Fruit fly (Drosophila melanogaster): ENCODE results near the gene CYLD.

The CYLD gene

dm6 chr2L:10260750-10261493 is 38.7 kb downstream of the CYLD start, which contains the start of gene Pten (continued):
- peak; percentile 58; the same call in 2 of the 3 replicates for TF ChIP-seq B-H1 (GFP tag; IDR thresholded peaks at IDR 0.05)
- TF ChIP-seq ara (GFP tag; IDR thresholded peaks at IDR 0.05), result no peak
- peak; percentile 37 for TF ChIP-seq CG2120 (GFP tag; optimal IDR thresholded peaks at IDR 0.05)
- peak; percentile 57 for TF ChIP-seq CG33213 (GFP tag; optimal IDR thresholded peaks at IDR 0.05)
- no peak for TF ChIP-seq CG6654 (GFP tag; optimal IDR thresholded peaks at IDR 0.05)
- peak; percentile 59 for TF ChIP-seq CG3281 (GFP tag; optimal IDR thresholded peaks at IDR 0.05)
- no peak for TF ChIP-seq Hr39 (optimal IDR thresholded peaks at IDR 0.05)
- peak in 1 of 2 experiments; percentile 54 for TF ChIP-seq bsh (GFP tag; optimal IDR thresholded peaks at IDR 0.05)
- TF ChIP-seq Hr51 (GFP tag; optimal IDR thresholded peaks at IDR 0.05), result peak in 1 of 2 experiments; percentile 46
- no peak for TF ChIP-seq ac (GFP tag; optimal IDR thresholded peaks at IDR 0.05)
- no peak for TF ChIP-seq CG15269 (tag; optimal IDR thresholded peaks at IDR 0.05)
- TF ChIP-seq dysf (GFP tag; IDR thresholded peaks at IDR 0.05), result no peak; the same call in 2 of the 3 replicates
- TF ChIP-seq MBD-R2 (GFP tag; IDR thresholded peaks at IDR 0.05), result peak; percentile 44; the same call in 1 of the 2 replicates
- peak; percentile 44 for TF ChIP-seq CG17385 (GFP tag; optimal IDR thresholded peaks at IDR 0.05)
- no peak for TF ChIP-seq CG3726 (GFP tag; IDR thresholded peaks at IDR 0.05)
- no peak for TF ChIP-seq CG12071 (GFP tag; optimal IDR thresholded peaks at IDR 0.05)
- TF ChIP-seq ken (GFP tag; IDR thresholded peaks at IDR 0.05), result no peak; the same call in 2 of the 3 replicates
- TF ChIP-seq cato (GFP tag; optimal IDR thresholded peaks at IDR 0.05; ENCODE audit: borderline replicate concordance), result peak; percentile 67
- TF ChIP-seq CG18476 (GFP tag; optimal IDR thresholded peaks at IDR 0.05), result peak; percentile 68
- no peak for TF ChIP-seq CG15479 (GFP tag; optimal IDR thresholded peaks at IDR 0.05)
- TF ChIP-seq CG14667 (GFP tag; IDR thresholded peaks at IDR 0.05), result no peak; the same call in 1 of the 2 replicates
- TF ChIP-seq gsb (GFP tag; IDR thresholded peaks at IDR 0.05), result no peak
- no peak for TF ChIP-seq sim (GFP tag; IDR thresholded peaks at IDR 0.05)
- no peak for TF ChIP-seq usp (GFP tag; optimal IDR thresholded peaks at IDR 0.05)
- TF ChIP-seq D19A (tag; optimal IDR thresholded peaks at IDR 0.05), result peak; percentile 32
- no peak for TF ChIP-seq hkb (optimal IDR thresholded peaks at IDR 0.05)
- TF ChIP-seq hkb (GFP tag; IDR thresholded peaks at IDR 0.05), result peak; percentile 59; the same call in 1 of the 2 replicates
- TF ChIP-seq fd64A (GFP tag; optimal IDR thresholded peaks at IDR 0.05), result no peak
- peak; percentile 80 for TF ChIP-seq CG8924 (tag; optimal IDR thresholded peaks at IDR 0.05)
- TF ChIP-seq CG11504 (tag; optimal IDR thresholded peaks at IDR 0.05), result no peak
- no peak for TF ChIP-seq br (optimal IDR thresholded peaks at IDR 0.05)
- TF ChIP-seq wor (GFP tag; IDR thresholded peaks at IDR 0.05), result no peak
- no peak for TF ChIP-seq CG15073 (GFP tag; optimal IDR thresholded peaks at IDR 0.05)
- TF ChIP-seq crol (GFP tag; IDR thresholded peaks at IDR 0.05), result no peak
- TF ChIP-seq tio (GFP tag; optimal IDR thresholded peaks at IDR 0.05), result no peak
- peak; percentile 91 for TF ChIP-seq Bgb (GFP tag; IDR thresholded peaks at IDR 0.05; ENCODE audit: partially characterized antibody)
- no peak for TF ChIP-seq gce (GFP tag; IDR thresholded peaks at IDR 0.05)
- TF ChIP-seq Oli (tag; optimal IDR thresholded peaks at IDR 0.05), result no peak
- no peak for TF ChIP-seq CG18599 (GFP tag; optimal IDR thresholded peaks at IDR 0.05)
- TF ChIP-seq Hmx (GFP tag; optimal IDR thresholded peaks at IDR 0.05), result peak; percentile 41
- TF ChIP-seq dpn (GFP tag; optimal IDR thresholded peaks at IDR 0.05), result peak; percentile 63 to 76
- peak; percentile 61 for TF ChIP-seq CG7556 (GFP tag; optimal IDR thresholded peaks at IDR 0.05)
- peak; percentile 91; the same call in 2 of the 3 replicates for TF ChIP-seq Opbp (GFP tag; IDR thresholded peaks at IDR 0.05; ENCODE audit: partially characterized antibody)
- TF ChIP-seq nmo (GFP tag; optimal IDR thresholded peaks at IDR 0.05), result peak; percentile 88
- peak in 1 of 2 experiments; percentile 15 for TF ChIP-seq crp (GFP tag; optimal IDR thresholded peaks at IDR 0.05)
- TF ChIP-seq chn (GFP tag; optimal IDR thresholded peaks at IDR 0.05), result peak; percentile 73
- TF ChIP-seq sna (GFP tag; IDR thresholded peaks at IDR 0.05; ENCODE audit: partially characterized antibody), result peak; percentile 79; the same call in 1 of the 2 replicates
- peak; percentile 51 for TF ChIP-seq slbo (GFP tag; IDR thresholded peaks at IDR 0.05)
- no peak for TF ChIP-seq CG43689 (GFP tag; IDR thresholded peaks at IDR 0.05)
- no peak for TF ChIP-seq peb (GFP tag; IDR thresholded peaks at IDR 0.05)
